Worm (Caenorhabditis elegans) whole organism, L3 larva: ENCODE results near the gene srg-48.

Experiments
- R02D3.7 ChIP-seq: fragments of 150-350 bp; optimal IDR thresholded peaks from 2 replicates; lab custom pipeline; 2014; ENCODE audit warnings: missing biosample characterization, missing genetic modification characterization
- ZK546.5 ChIP-seq: sonication (generic microtip); optimal IDR thresholded peaks from 2 replicates; lab custom pipeline; 2017; ENCODE audit warnings: missing biosample characterization, missing genetic modification characterization
- aly-2 ChIP-seq: fragments of 150-350 bp; optimal IDR thresholded peaks from 2 replicates; lab custom pipeline; 2014; ENCODE audit warnings: missing biosample characterization, missing genetic modification characterization
- ama-1 ChIP-seq: fragments of 150-350 bp; optimal IDR thresholded peaks from 2 replicates; lab custom pipeline; 2018
- ceh-16 ChIP-seq: sonication (generic microtip); optimal IDR thresholded peaks from 2 replicates; lab custom pipeline; 2017; ENCODE audit warnings: missing biosample characterization, missing genetic modification characterization
- ceh-28 ChIP-seq: fragments of 150-350 bp; optimal IDR thresholded peaks from 2 replicates; lab custom pipeline; 2014; ENCODE audit warnings: missing biosample characterization, missing genetic modification reagents, missing genetic modification characterization
- ceh-82 ChIP-seq: fragments of 150-350 bp; optimal IDR thresholded peaks from 2 replicates; lab custom pipeline; 2014; ENCODE audit warnings: missing biosample characterization, missing genetic modification characterization
- ceh-9 ChIP-seq: sonication (generic microtip); optimal IDR thresholded peaks from 2 replicates; lab custom pipeline; 2018; ENCODE audit warnings: missing biosample characterization, missing genetic modification characterization
- daf-12 ChIP-seq: fragments of 150-350 bp; optimal IDR thresholded peaks from 2 replicates; lab custom pipeline; 2014; ENCODE audit warnings: missing biosample characterization, missing genetic modification reagents, missing genetic modification characterization
- egl-5 ChIP-seq: fragments of 150-350 bp; optimal IDR thresholded peaks from 2 replicates; lab custom pipeline; 2017; ENCODE audit warnings: missing biosample characterization, missing genetic modification reagents, missing genetic modification characterization, inconsistent platforms
- elt-1 ChIP-seq: fragments of 150-350 bp; optimal IDR thresholded peaks from 2 replicates; lab custom pipeline; 2014; ENCODE audit warnings: missing biosample characterization, missing genetic modification characterization
- elt-2 ChIP-seq: sonication (generic microtip); optimal IDR thresholded peaks from 2 replicates; lab custom pipeline; 2016; ENCODE audit warnings: missing genetic modification reagents, mild to moderate bottlenecking, missing genetic modification characterization, missing compliant biosample characterization
- elt-3 ChIP-seq, 3 experiments: fragments of 150-350 bp in 1 of 3; sonication (generic microtip) in 2 of 3; optimal IDR thresholded peaks; 2 replicates in 2 of 3; 4 replicates in 1 of 3; lab custom pipeline; 2014 to 2017; ENCODE audit warnings: missing biosample characterization in 3 of 3, missing genetic modification characterization in 3 of 3
- eor-1 ChIP-seq, 2 experiments: fragments of 150-350 bp; optimal IDR thresholded peaks; 2 replicates each; lab custom pipeline; 2014 to 2018; ENCODE audit warnings: missing biosample characterization in 2 of 2, missing genetic modification characterization in 2 of 2
- fkh-10 ChIP-seq: sonication (generic microtip); optimal IDR thresholded peaks from 2 replicates; lab custom pipeline; 2017; ENCODE audit warnings: missing biosample characterization, missing genetic modification reagents, missing genetic modification characterization
- fkh-2 ChIP-seq: fragments of 150-350 bp; optimal IDR thresholded peaks from 2 replicates; lab custom pipeline; 2014; ENCODE audit warnings: missing biosample characterization, missing genetic modification reagents, missing genetic modification characterization
- fos-1 ChIP-seq: fragments of 150-350 bp; optimal IDR thresholded peaks from 2 replicates; lab custom pipeline; 2014; ENCODE audit warnings: missing biosample characterization, missing genetic modification characterization
- hmg-11 ChIP-seq: sonication (generic microtip); optimal IDR thresholded peaks from 2 replicates; lab custom pipeline; 2016; ENCODE audit warnings: missing genetic modification characterization, missing compliant biosample characterization
- jun-1 ChIP-seq: fragments of 150-350 bp; optimal IDR thresholded peaks from 2 replicates; lab custom pipeline; 2014; ENCODE audit warnings: missing biosample characterization, missing genetic modification reagents, missing genetic modification characterization
- lin-15B ChIP-seq: fragments of 150-350 bp; optimal IDR thresholded peaks from 2 replicates; lab custom pipeline; 2014; ENCODE audit warnings: missing biosample characterization, missing genetic modification characterization
- lin-39 ChIP-seq: fragments of 150-350 bp; optimal IDR thresholded peaks from 2 replicates; lab custom pipeline; 2018; ENCODE audit warnings: missing biosample characterization, missing genetic modification reagents, missing genetic modification characterization
- mdl-1 ChIP-seq: fragments of 150-350 bp; optimal IDR thresholded peaks from 2 replicates; lab custom pipeline; 2014; ENCODE audit warnings: missing biosample characterization, missing genetic modification characterization
- mml-1 ChIP-seq: fragments of 150-350 bp; sonication (generic microtip); optimal IDR thresholded peaks from 3 replicates; lab custom pipeline; 2014; ENCODE audit warnings: missing biosample characterization, missing genetic modification characterization
- nfya-1 ChIP-seq: sonication (generic microtip); optimal IDR thresholded peaks from 2 replicates; lab custom pipeline; 2017; ENCODE audit warnings: missing genetic modification characterization, mild to moderate bottlenecking, missing compliant biosample characterization, antibody characterized with exemption, moderate library complexity; ENCODE audit not compliant: insufficient read depth
- nhr-11 ChIP-seq: fragments of 150-350 bp; optimal IDR thresholded peaks from 2 replicates; lab custom pipeline; 2014; ENCODE audit warnings: missing biosample characterization, missing genetic modification characterization
- nhr-23 ChIP-seq: fragments of 150-350 bp; optimal IDR thresholded peaks from 2 replicates; lab custom pipeline; 2014; ENCODE audit warnings: missing biosample characterization, missing genetic modification reagents, missing genetic modification characterization
- nhr-25 ChIP-seq: sonication (generic microtip); optimal IDR thresholded peaks from 2 replicates; lab custom pipeline; 2017; ENCODE audit warnings: missing biosample characterization, missing genetic modification characterization
- nhr-28 ChIP-seq: fragments of 150-350 bp; optimal IDR thresholded peaks from 2 replicates; lab custom pipeline; 2014; ENCODE audit warnings: missing biosample characterization, missing genetic modification characterization
- nhr-43 ChIP-seq: sonication (generic microtip); optimal IDR thresholded peaks from 2 replicates; lab custom pipeline; 2016; ENCODE audit warnings: mild to moderate bottlenecking, missing genetic modification characterization, missing compliant biosample characterization; ENCODE audit not compliant: poor library complexity, severe bottlenecking
- nhr-67 ChIP-seq: fragments of 150-350 bp; optimal IDR thresholded peaks from 2 replicates; lab custom pipeline; 2014; ENCODE audit warnings: missing biosample characterization, missing genetic modification characterization
- nhr-76 ChIP-seq: fragments of 150-350 bp; sonication (generic microtip); optimal IDR thresholded peaks from 5 replicates; lab custom pipeline; 2014; ENCODE audit warnings: missing biosample characterization, missing genetic modification characterization
- nhr-77 ChIP-seq: fragments of 150-350 bp; optimal IDR thresholded peaks from 2 replicates; lab custom pipeline; 2014; ENCODE audit warnings: missing biosample characterization, missing genetic modification characterization
- pha-4 ChIP-seq: fragments of 150-350 bp; optimal IDR thresholded peaks from 2 replicates; lab custom pipeline; 2014; ENCODE audit warnings: missing biosample characterization, missing genetic modification reagents, missing genetic modification characterization
- pqm-1 ChIP-seq: fragments of 150-350 bp; optimal IDR thresholded peaks from 2 replicates; lab custom pipeline; 2017; ENCODE audit warnings: missing biosample characterization, missing genetic modification characterization, inconsistent platforms
- sea-2 ChIP-seq: fragments of 150-350 bp; sonication (generic microtip); optimal IDR thresholded peaks from 4 replicates; lab custom pipeline; 2014; ENCODE audit warnings: missing biosample characterization, missing genetic modification reagents, missing genetic modification characterization
- skn-1 ChIP-seq: fragments of 150-350 bp; optimal IDR thresholded peaks from 2 replicates; lab custom pipeline; 2014; ENCODE audit warnings: missing biosample characterization, missing genetic modification characterization
- snpc-4 ChIP-seq: fragments of 150-350 bp; optimal IDR thresholded peaks from 2 replicates; lab custom pipeline; 2014; ENCODE audit warnings: missing biosample characterization, missing genetic modification characterization
- tbx-2 ChIP-seq: sonication (generic microtip); optimal IDR thresholded peaks from 2 replicates; lab custom pipeline; 2016; ENCODE audit warnings: mild to moderate bottlenecking, missing genetic modification characterization, missing compliant biosample characterization
- unc-39 ChIP-seq: sonication (generic microtip); optimal IDR thresholded peaks from 4 replicates; lab custom pipeline; 2017; ENCODE audit warnings: missing biosample characterization, missing genetic modification characterization
- unc-62 ChIP-seq: fragments of 150-350 bp; sonication (generic microtip); optimal IDR thresholded peaks from 4 replicates; lab custom pipeline; 2014; ENCODE audit warnings: missing biosample characterization, missing genetic modification reagents, missing genetic modification characterization
- zag-1 ChIP-seq: fragments of 150-350 bp; optimal IDR thresholded peaks from 2 replicates; lab custom pipeline; 2014; ENCODE audit warnings: missing biosample characterization, missing genetic modification characterization
- ztf-11 ChIP-seq: fragments of 150-350 bp; optimal IDR thresholded peaks from 2 replicates; lab custom pipeline; 2014; ENCODE audit warnings: missing biosample characterization, missing genetic modification characterization

srg-48 gene

ce11 chrIV:7072110-7072509 is at the start of gene srg-48:
TSS of gene srg-48 (plus strand) at chrIV:7072410.
- no peak for TF ChIP-seq nhr-76 (tag; lab: Kevin White, UChicago)

DNA sequence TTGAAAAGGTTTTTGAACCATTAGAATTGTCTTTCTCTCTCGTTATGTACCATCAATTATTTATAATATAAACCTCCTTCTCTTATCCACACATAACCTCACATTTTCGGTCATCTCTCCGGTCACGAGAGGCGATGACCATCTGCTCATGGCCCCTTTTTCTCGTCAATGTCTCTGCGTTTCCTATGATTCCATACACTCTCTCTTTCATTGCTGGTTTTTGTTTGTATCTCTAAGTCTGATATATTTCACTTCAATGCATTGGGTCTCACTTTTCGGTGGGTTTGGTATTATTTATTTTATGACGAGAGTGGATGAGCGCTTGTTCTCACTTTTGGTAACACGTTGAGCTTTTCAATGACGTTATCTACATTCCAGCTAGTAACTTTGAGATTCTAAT is 49.2 kb upstream of the srg-48 start:
- TF ChIP-seq lin-15B (tag; lab: Kevin White, UChicago) (peak; percentile 16), ceh-82 (tag; lab: Kevin White, UChicago) (no peak), R02D3.7 (tag; lab: Kevin White, UChicago) (no peak), nhr-67 (tag; lab: Kevin White, UChicago) (no peak), nhr-76 (tag; lab: Kevin White, UChicago) (no peak), unc-62 (GFP tag; lab: Kevin White, UChicago) (no peak), nhr-23 (tag; lab: Kevin White, UChicago) (peak; percentile 30), ama-1 (lab: Kevin White, UChicago) (no peak), fos-1 (tag; lab: Kevin White, UChicago) (no peak), mdl-1 (tag; lab: Kevin White, UChicago) (no peak), unc-39 (no peak), nfya-1 (tag; lab: Kevin White, UChicago) (peak; percentile 55), hmg-11 (peak; percentile 59), pha-4 (tag; lab: Kevin White, UChicago) (peak; percentile 87), fkh-10 (no peak), zag-1 (no peak), jun-1 (peak; percentile 56), nhr-77 (tag; lab: Kevin White, UChicago) (no peak), eor-1 (tag; optimal IDR thresholded peaks at IDR 0.05; lab: Kevin White, UChicago) (no peak), nhr-11 (tag; lab: Kevin White, UChicago) (no peak), nhr-25 (tag; lab: Kevin White, UChicago) (peak; percentile 2), nhr-28 (no peak), nhr-43 (tag; lab: Kevin White, UChicago) (peak; percentile 39), sea-2 (GFP tag; lab: Kevin White, UChicago) (no peak), ZK546.5 (tag; lab: Kevin White, UChicago) (no peak), fkh-2 (tag; lab: Kevin White, UChicago) (no peak), tbx-2 (tag; lab: Kevin White, UChicago) (peak; percentile 15), ceh-9 (tag; lab: Kevin White, UChicago) (no peak), lin-39 (tag; lab: Kevin White, UChicago) (no peak), pqm-1 (peak; percentile 2), daf-12 (no peak), mml-1 (tag; lab: Kevin White, UChicago) (no peak), aly-2 (tag; lab: Kevin White, UChicago) (no peak), ceh-28 (tag; lab: Kevin White, UChicago) (peak; percentile 29), ceh-16 (tag; lab: Kevin White, UChicago) (no peak), skn-1 (tag; lab: Kevin White, UChicago) (no peak), elt-1 (tag; lab: Kevin White, UChicago) (no peak), elt-2 (tag; lab: Kevin White, UChicago) (peak; percentile 11), snpc-4 (tag; lab: Kevin White, UChicago) (peak; percentile 59), egl-5 (tag; lab: Kevin White, UChicago) (peak; percentile 89), elt-3 (tag; optimal IDR thresholded peaks at IDR 0.05; lab: Kevin White, UChicago) (no peak)

ce11 chrIV:7023858-7024257 is 48.4 kb upstream of the srg-48 start, which contains the start of gene adah-1:
TSS of gene adah-1 (plus strand) at chrIV:7024211.
- TF ChIP-seq ceh-9 (tag; lab: Kevin White, UChicago) (no peak), hmg-11 (no peak), mml-1 (tag; lab: Kevin White, UChicago) (peak; percentile 15), ztf-11 (tag; lab: Kevin White, UChicago) (no peak)
- TF ChIP-seq, all 47 proteins: peak for 1
